Worm (Caenorhabditis elegans) whole organism, L4 larva: Measurements from ENCODE around the gene cdc-73.

Experiments used
- F10B5.3 ChIP-seq: sonication (generic microtip); optimal IDR thresholded peaks from 2 replicates; lab custom pipeline; 2016; ENCODE audit warnings: mild to moderate bottlenecking, missing genetic modification characterization, missing compliant biosample characterization
- ces-1 ChIP-seq: fragments of 150-350 bp; sonication (generic microtip); optimal IDR thresholded peaks from 4 replicates; lab custom pipeline; 2014; ENCODE audit warnings: missing biosample characterization, missing genetic modification reagents, missing genetic modification characterization
- fkh-10 ChIP-seq: fragments of 150-350 bp; optimal IDR thresholded peaks from 2 replicates; lab custom pipeline; 2014; ENCODE audit warnings: missing biosample characterization, missing genetic modification reagents, missing genetic modification characterization
- nhr-237 ChIP-seq: sonication (generic microtip); optimal IDR thresholded peaks from 2 replicates; lab custom pipeline; 2017; ENCODE audit warnings: missing biosample characterization, missing genetic modification characterization
- nhr-28 ChIP-seq: fragments of 150-350 bp; optimal IDR thresholded peaks from 2 replicates; lab custom pipeline; 2014; ENCODE audit warnings: missing biosample characterization, missing genetic modification characterization
- snpc-4 ChIP-seq: fragments of 150-350 bp; optimal IDR thresholded peaks from 2 replicates; lab custom pipeline; 2014; ENCODE audit warnings: missing biosample characterization, missing genetic modification characterization

DNA sequence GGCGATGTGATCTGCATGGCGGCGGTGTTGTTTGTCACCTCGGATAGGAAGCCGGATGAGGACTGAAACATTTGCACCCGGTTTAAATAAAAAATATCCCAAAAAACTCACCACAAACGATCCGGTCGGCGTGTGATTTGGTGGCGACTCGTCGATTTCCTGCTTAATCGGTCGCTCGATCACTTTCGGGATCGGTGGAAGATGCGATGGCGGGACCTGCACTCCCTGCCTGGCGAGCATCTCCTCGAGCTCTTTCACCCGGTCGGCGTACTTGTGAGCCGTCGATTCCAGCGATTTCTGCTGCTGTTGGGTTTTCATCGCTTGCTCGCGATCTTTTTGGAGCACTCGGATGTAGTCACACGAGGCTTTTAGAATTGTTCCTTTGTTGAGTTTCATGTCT lies 25.7 kb upstream of the cdc-73 start:
- TF ChIP-seq nhr-28: no peak
- TF ChIP-seq fkh-10: no peak
- no peak for TF ChIP-seq snpc-4 (tag; lab: Kevin White, UChicago)
- no peak for TF ChIP-seq F10B5.3 (tag; lab: Kevin White, UChicago)
- TF ChIP-seq ces-1: no peak
- TF ChIP-seq nhr-237 (tag; lab: Kevin White, UChicago): no peak
